Fruit fly (Drosophila melanogaster): Measurements from ENCODE around the gene CG3527.

DNA sequence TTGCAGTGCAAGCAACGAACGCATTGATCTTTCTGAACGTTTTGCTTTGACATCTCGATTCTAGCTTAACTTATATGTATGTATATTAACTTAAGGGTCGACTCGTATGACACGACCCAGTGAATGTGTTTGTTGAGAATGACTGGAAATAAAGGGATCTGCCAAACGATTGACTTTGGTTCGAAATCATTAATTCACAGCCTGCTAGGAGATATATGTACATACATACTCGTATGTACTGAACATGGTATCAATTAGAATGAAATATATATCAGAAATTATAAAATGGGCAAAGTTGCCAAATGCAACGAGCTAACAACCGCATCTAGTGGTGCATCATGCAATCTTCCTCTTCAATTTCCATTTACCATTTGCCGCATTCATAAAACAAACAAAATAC, 20.1 kb downstream of the CG3527 start, which contains the start of gene CG12684:
- TF ChIP-seq CG15710 (tag; optimal IDR thresholded peaks at IDR 0.05) (no peak), Pif1B (GFP tag; optimal IDR thresholded peaks at IDR 0.05) (no peak)

All from whole organism, pupa.